Worm (Caenorhabditis elegans) whole organism, L1 larva: ENCODE results near the gene sru-1.

Experiments used
- ama-1 ChIP-seq: fragments of 150-350 bp; optimal IDR thresholded peaks from 2 replicates; lab custom pipeline; 2014
- ceh-63 ChIP-seq: fragments of 200-800 bp; sonication (Bioruptor generic); optimal IDR thresholded peaks from 2 replicates; lab custom pipeline; 2018; ENCODE audit warnings: mild to moderate bottlenecking, missing genetic modification characterization, missing compliant biosample characterization
- egl-27 ChIP-seq, 2 experiments: fragments of 150-350 bp in 1 of 2; sonication (generic microtip); optimal IDR thresholded peaks; 3 replicates each; lab custom pipeline; 2017 to 2018; ENCODE audit warnings: missing biosample characterization in 2 of 2, missing genetic modification characterization in 2 of 2, missing genetic modification reagents in 2 of 2
- lin-13 ChIP-seq: fragments of 150-350 bp; optimal IDR thresholded peaks from 2 replicates; lab custom pipeline; 2014; ENCODE audit warnings: missing biosample characterization, missing genetic modification reagents, missing genetic modification characterization
- sptf-1 ChIP-seq: fragments of 150-350 bp; optimal IDR thresholded peaks from 2 replicates; lab custom pipeline; 2014; ENCODE audit warnings: missing biosample characterization, missing genetic modification characterization

- no peak for TF ChIP-seq egl-27 (tag; optimal IDR thresholded peaks at IDR 0.05; lab: Kevin White, UChicago)
- no peak for TF ChIP-seq lin-13 (GFP tag; lab: Kevin White, UChicago)
- no peak for TF ChIP-seq ama-1 (lab: Kevin White, UChicago)
- TF ChIP-seq sptf-1 (tag; lab: Kevin White, UChicago): no peak
- TF ChIP-seq ceh-63: no peak
Observed at ce11 chrIV:9508612-9509011, 20.2 kb downstream of the sru-1 start, which contains the start of gene ethe-1.
